Worm (Caenorhabditis elegans): Measurements from ENCODE around the gene srxa-7.

DNA sequence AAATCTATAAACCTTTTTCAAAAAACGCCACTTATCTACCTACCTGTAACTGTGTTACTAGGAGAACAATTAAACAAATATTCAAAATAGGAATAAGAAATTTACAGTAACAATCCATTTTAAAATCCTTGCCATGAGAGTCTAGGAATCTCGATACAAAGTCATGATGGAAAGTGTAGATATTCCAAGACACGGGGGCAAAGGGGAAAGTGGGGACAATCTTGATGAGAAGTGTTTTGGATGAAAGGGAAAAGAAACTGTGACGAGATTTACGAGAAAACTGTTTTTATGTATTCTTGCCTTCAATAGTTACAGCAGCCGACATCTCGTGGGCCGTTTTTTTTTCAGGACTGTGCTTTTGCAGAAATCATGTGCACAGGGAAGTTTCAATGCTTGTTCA is 25.2 kb upstream of the srxa-7 start, which contains the start of gene F28G4.2:
- TF ChIP-seq unc-130 (GFP tag; optimal IDR thresholded peaks at IDR 0.05) (no peak), F23B12.7 (tag; optimal IDR thresholded peaks at IDR 0.05; ENCODE audit: insufficient read depth) (no peak), lin-40 (tag; optimal IDR thresholded peaks at IDR 0.05) (no peak), nfyb-1 (GFP tag; IDR thresholded peaks at IDR 0.05) (no peak), C17E4.6 (GFP tag; IDR thresholded peaks at IDR 0.05) (no peak), dox-1 (GFP tag; IDR thresholded peaks at IDR 0.05) (no peak), attf-6 (GFP tag; IDR thresholded peaks at IDR 0.05) (no peak), F49E8.2 (tag; optimal IDR thresholded peaks at IDR 0.05; ENCODE audit: insufficient read depth) (no peak), dpl-1 (GFP tag; optimal IDR thresholded peaks at IDR 0.05) (no peak), ztf-22 (GFP tag; optimal IDR thresholded peaks at IDR 0.05) (no peak), lsy-27 (tag; optimal IDR thresholded peaks at IDR 0.05; ENCODE audit: borderline replicate concordance, insufficient read depth) (no peak)

Data from whole organism, young adult.